Fruit fly (Drosophila melanogaster) whole organism: ENCODE results near the gene CG4592.

Source experiments
- psq ChIP-seq: fragments of >200 bp; optimal IDR thresholded peaks from 2 replicates; lab custom pipeline; 2017
- usp ChIP-seq: fragments of >200 bp; optimal IDR thresholded peaks from 2 replicates; lab custom pipeline; 2017; ENCODE audit warnings: missing biosample characterization, missing genetic modification characterization, mixed read lengths

DNA sequence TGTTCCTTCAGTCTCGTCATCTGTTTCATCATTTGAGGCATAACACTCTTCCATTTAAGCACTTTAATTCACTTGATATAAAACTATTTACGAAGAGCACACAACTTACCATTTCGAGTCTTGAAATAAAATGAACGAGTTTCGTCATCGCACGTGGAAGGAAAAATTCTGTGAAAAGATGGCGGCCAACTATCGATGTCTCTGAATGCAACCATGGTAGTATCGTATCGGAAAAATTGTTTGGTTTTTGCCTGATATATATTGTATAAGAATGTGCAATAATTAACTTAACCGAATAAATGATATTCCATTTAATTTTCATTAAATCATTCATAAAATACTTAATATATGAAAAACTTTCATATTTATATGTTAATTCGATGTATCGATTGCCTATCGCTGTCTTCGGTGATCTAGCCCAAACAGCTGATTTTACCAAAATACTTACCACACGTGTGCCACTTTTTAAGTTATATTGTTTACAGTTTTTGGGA, 26.5 kb upstream of the CG4592 start, which contains the start of gene Bka:
- TF ChIP-seq psq (lab: Kevin White, UChicago) (no peak), usp (GFP tag; lab: Kevin White, UChicago) (no peak)
